Fruit fly (Drosophila melanogaster) whole organism, pupa: ENCODE measurements around the gene Dhc62B.

Experiments
- CG10348 ChIP-seq: fragments of 200-800 bp; sonication (Bioruptor generic); IDR thresholded peaks from 2 replicates; pipeline ENCODE4 v1.3.6; 2022; ENCODE audit warnings: missing biosample characterization, missing genetic modification characterization
- CG13204 ChIP-seq: fragments of 200-800 bp; sonication (Bioruptor generic); optimal IDR thresholded peaks from 2 replicates; lab custom pipeline; 2018; ENCODE audit warnings: missing biosample characterization, mild to moderate bottlenecking, missing genetic modification characterization, moderate library complexity
- CG14655 ChIP-seq: fragments of 200-800 bp; sonication (Bioruptor generic); optimal IDR thresholded peaks from 3 replicates; lab custom pipeline; 2017; ENCODE audit warnings: mild to moderate bottlenecking, missing biosample characterization, missing genetic modification reagents, missing genetic modification characterization
- CG15710 ChIP-seq: fragments of 200-800 bp; sonication (Bioruptor generic); optimal IDR thresholded peaks from 2 replicates; lab custom pipeline; 2018; ENCODE audit warnings: missing biosample characterization, mild to moderate bottlenecking, missing genetic modification characterization, moderate library complexity
- CG17806 ChIP-seq: fragments of 200-800 bp; sonication (Bioruptor generic); optimal IDR thresholded peaks from 2 replicates; lab custom pipeline; 2018; ENCODE audit warnings: missing biosample characterization, mild to moderate bottlenecking, missing genetic modification characterization, moderate library complexity
- CG32121 ChIP-seq: fragments of 200-800 bp; sonication (Bioruptor generic); IDR thresholded peaks from 2 replicates; pipeline ENCODE4 v1.3.6; 2022; ENCODE audit warnings: missing biosample characterization, missing genetic modification characterization
- CG8301 ChIP-seq: fragments of 200-800 bp; sonication (Bioruptor generic); optimal IDR thresholded peaks from 2 replicates; lab custom pipeline; 2018; ENCODE audit warnings: missing biosample characterization, mild to moderate bottlenecking, missing genetic modification characterization
- CG9948 ChIP-seq: fragments of 200-800 bp; sonication (Bioruptor generic); optimal IDR thresholded peaks from 2 replicates; lab custom pipeline; 2018; ENCODE audit warnings: missing biosample characterization, mild to moderate bottlenecking, missing genetic modification characterization, moderate library complexity
- D1 ChIP-seq: fragments of 200-800 bp; sonication (Bioruptor generic); optimal IDR thresholded peaks from 2 replicates; lab custom pipeline; 2018; ENCODE audit warnings: missing biosample characterization, mild to moderate bottlenecking, missing genetic modification characterization, moderate library complexity
- EcR ChIP-seq: fragments of 200-800 bp; sonication (Bioruptor generic); optimal IDR thresholded peaks from 3 replicates; lab custom pipeline; 2019; ENCODE audit warnings: missing biosample characterization, missing genetic modification characterization, mild to moderate bottlenecking, moderate library complexity, missing genetic modification reagents
- Ets98B ChIP-seq: fragments of 200-800 bp; sonication (Bioruptor generic); IDR thresholded peaks from 2 replicates; pipeline ENCODE4 v1.3.6; 2022; ENCODE audit warnings: missing biosample characterization, missing genetic modification characterization
- Pif1A ChIP-seq: fragments of 200-800 bp; sonication (Bioruptor generic); optimal IDR thresholded peaks from 3 replicates; lab custom pipeline; 2016; ENCODE audit warnings: missing biosample characterization, missing genetic modification characterization
- Snoo ChIP-seq: fragments of 200-800 bp; sonication (Bioruptor generic); optimal IDR thresholded peaks from 3 replicates; lab custom pipeline; 2017; ENCODE audit warnings: missing biosample characterization, mild to moderate bottlenecking, missing genetic modification characterization, inconsistent platforms
- gl ChIP-seq: fragments of 200-800 bp; sonication (Bioruptor generic); optimal IDR thresholded peaks from 2 replicates; lab custom pipeline; 2018; ENCODE audit warnings: missing biosample characterization, mild to moderate bottlenecking, missing genetic modification characterization

dm6 chr3L:1730160-1730595 lies 41.4 kb downstream of the Dhc62B start:
- TF ChIP-seq Snoo (tag; lab: Kevin White, UChicago) (no peak), CG17806 (no peak), CG8301 (tag; lab: Kevin White, UChicago) (no peak), Pif1A (GFP tag; lab: Kevin White, UChicago) (no peak), Ets98B (GFP tag; lab: Robert Waterston, UW) (no peak), CG10348 (GFP tag; lab: Robert Waterston, UW) (no peak), EcR (GFP tag; lab: Kevin White, UChicago) (peak; percentile 73), CG9948 (tag; lab: Kevin White, UChicago) (no peak), D1 (tag; lab: Kevin White, UChicago) (no peak), CG14655 (no peak), CG15710 (tag; lab: Kevin White, UChicago) (no peak), CG13204 (GFP tag; lab: Kevin White, UChicago) (peak; percentile 3), CG32121 (GFP tag; lab: Robert Waterston, UW) (no peak), gl (tag; lab: Kevin White, UChicago) (no peak)
